Worm (Caenorhabditis elegans): ENCODE results near the gene rps-12.
A peak's percentile ranks its signal among the peaks of the same experiment; 100 is the strongest.

rps-12 gene

ce11 chrIII:5701491-5701890 lies 22.4 kb downstream of the rps-12 start:
- TF ChIP-seq pqm-1 (tag; optimal IDR thresholded peaks at IDR 0.05), result no peak
- TF ChIP-seq nfya-1 (tag; optimal IDR thresholded peaks at IDR 0.05; ENCODE audit: insufficient read depth), result no peak
- no peak for TF ChIP-seq nhr-76 (tag; optimal IDR thresholded peaks at IDR 0.05)
- no peak for TF ChIP-seq nhr-12 (tag; optimal IDR thresholded peaks at IDR 0.05)
- TF ChIP-seq ceh-9 (tag; optimal IDR thresholded peaks at IDR 0.05), result no peak
- no peak for TF ChIP-seq mdl-1 (tag; optimal IDR thresholded peaks at IDR 0.05)
- no peak for TF ChIP-seq sea-2 (GFP tag; optimal IDR thresholded peaks at IDR 0.05)
- TF ChIP-seq nhr-43 (tag; optimal IDR thresholded peaks at IDR 0.05; ENCODE audit: poor library complexity, severe bottlenecking), result no peak
- no peak for TF ChIP-seq zag-1 (tag; optimal IDR thresholded peaks at IDR 0.05)

ce11 chrIII:5705228-5705888 lies 26.3 kb downstream of the rps-12 start, which contains the start of gene swp-1:
TSS of gene swp-1 (minus strand) at chrIII:5705525.
- no peak for TF ChIP-seq elt-2 (tag; optimal IDR thresholded peaks at IDR 0.05)
- TF ChIP-seq R02D3.7 (tag; optimal IDR thresholded peaks at IDR 0.05), result no peak
- no peak for TF ChIP-seq skn-1 (tag; optimal IDR thresholded peaks at IDR 0.05)
- TF ChIP-seq lsy-12 (tag; optimal IDR thresholded peaks at IDR 0.05), result no peak
- no peak for TF ChIP-seq nhr-43 (tag; optimal IDR thresholded peaks at IDR 0.05; ENCODE audit: poor library complexity, severe bottlenecking)
- TF ChIP-seq ztf-11 (tag; optimal IDR thresholded peaks at IDR 0.05), result no peak
- TF ChIP-seq nhr-76 (tag; optimal IDR thresholded peaks at IDR 0.05), result no peak
- TF ChIP-seq sea-2 (GFP tag; optimal IDR thresholded peaks at IDR 0.05), result no peak
- TF ChIP-seq ceh-16 (tag; optimal IDR thresholded peaks at IDR 0.05), result no peak
- TF ChIP-seq ceh-82 (tag; optimal IDR thresholded peaks at IDR 0.05), result no peak
- no peak for TF ChIP-seq elt-3 (tag; optimal IDR thresholded peaks at IDR 0.05)
- no peak for TF ChIP-seq nhr-11 (tag; optimal IDR thresholded peaks at IDR 0.05)
- no peak for TF ChIP-seq elt-1 (tag; optimal IDR thresholded peaks at IDR 0.05)
- TF ChIP-seq nhr-237 (tag; optimal IDR thresholded peaks at IDR 0.05), result no peak
- TF ChIP-seq nhr-77 (tag; optimal IDR thresholded peaks at IDR 0.05), result no peak
- TF ChIP-seq snpc-4 (tag; optimal IDR thresholded peaks at IDR 0.05), result no peak
- TF ChIP-seq egl-27 (tag; optimal IDR thresholded peaks at IDR 0.05), result no peak
- no peak for TF ChIP-seq mml-1 (tag; optimal IDR thresholded peaks at IDR 0.05)
- TF ChIP-seq hmg-11 (tag; optimal IDR thresholded peaks at IDR 0.05), result no peak

ce11 chrIII:5706077-5706627 lies 27.1 kb downstream of the rps-12 start, which contains the start of gene rpl-23:
TSS of gene rpl-23 (minus strand) at chrIII:5706127.
- TF ChIP-seq egl-5 (tag; optimal IDR thresholded peaks at IDR 0.05) (peak; percentile 97), unc-39 (tag; optimal IDR thresholded peaks at IDR 0.05) (no peak), daf-12 (tag; optimal IDR thresholded peaks at IDR 0.05) (no peak), egl-27 (tag; optimal IDR thresholded peaks at IDR 0.05) (peak; percentile 23), eor-1 (tag; optimal IDR thresholded peaks at IDR 0.05) (no peak), lin-15B (tag; optimal IDR thresholded peaks at IDR 0.05) (peak; percentile 93), hmg-11 (tag; optimal IDR thresholded peaks at IDR 0.05) (peak; percentile 77), snpc-4 (tag; optimal IDR thresholded peaks at IDR 0.05) (peak; percentile 84), elt-1 (tag; optimal IDR thresholded peaks at IDR 0.05) (peak; percentile 48), lsy-12 (tag; optimal IDR thresholded peaks at IDR 0.05) (peak; percentile 70), fos-1 (tag; optimal IDR thresholded peaks at IDR 0.05) (peak; percentile 48), nhr-28 (tag; optimal IDR thresholded peaks at IDR 0.05) (no peak), ceh-16 (tag; optimal IDR thresholded peaks at IDR 0.05) (peak; percentile 65), nhr-76 (tag; optimal IDR thresholded peaks at IDR 0.05) (no peak), nhr-43 (tag; optimal IDR thresholded peaks at IDR 0.05; ENCODE audit: poor library complexity, severe bottlenecking) (peak; percentile 58), lin-39 (tag; optimal IDR thresholded peaks at IDR 0.05) (peak; percentile 98), ama-1 (optimal IDR thresholded peaks at IDR 0.05) (peak; percentile 36), nhr-25 (tag; optimal IDR thresholded peaks at IDR 0.05) (peak; percentile 97), zag-1 (tag; optimal IDR thresholded peaks at IDR 0.05) (peak; percentile 7), skn-1 (tag; optimal IDR thresholded peaks at IDR 0.05) (peak; percentile 85), fkh-2 (tag; optimal IDR thresholded peaks at IDR 0.05) (no peak), elt-2 (tag; optimal IDR thresholded peaks at IDR 0.05) (peak; percentile 55), R02D3.7 (tag; optimal IDR thresholded peaks at IDR 0.05) (peak; percentile 99), ztf-11 (tag; optimal IDR thresholded peaks at IDR 0.05) (no peak), fkh-10 (GFP tag; optimal IDR thresholded peaks at IDR 0.05) (peak; percentile 81), elt-3 (tag; optimal IDR thresholded peaks at IDR 0.05) (no peak), mdl-1 (tag; optimal IDR thresholded peaks at IDR 0.05) (no peak), ztf-4 (tag; optimal IDR thresholded peaks at IDR 0.05) (no peak), ceh-9 (tag; optimal IDR thresholded peaks at IDR 0.05) (no peak), nfya-1 (tag; optimal IDR thresholded peaks at IDR 0.05; ENCODE audit: insufficient read depth) (peak; percentile 96), nhr-77 (tag; optimal IDR thresholded peaks at IDR 0.05) (peak; percentile 32), jun-1 (tag; optimal IDR thresholded peaks at IDR 0.05) (peak; percentile 73), nhr-67 (tag; optimal IDR thresholded peaks at IDR 0.05) (no peak), nhr-11 (tag; optimal IDR thresholded peaks at IDR 0.05) (peak; percentile 80), ceh-82 (tag; optimal IDR thresholded peaks at IDR 0.05) (peak; percentile 56), unc-62 (GFP tag; optimal IDR thresholded peaks at IDR 0.05) (no peak), pha-4 (tag; optimal IDR thresholded peaks at IDR 0.05) (peak; percentile 99), sea-2 (GFP tag; optimal IDR thresholded peaks at IDR 0.05) (no peak), nhr-237 (tag; optimal IDR thresholded peaks at IDR 0.05) (no peak), aly-2 (tag; optimal IDR thresholded peaks at IDR 0.05) (no peak), nhr-23 (tag; optimal IDR thresholded peaks at IDR 0.05) (peak; percentile 99), pqm-1 (tag; optimal IDR thresholded peaks at IDR 0.05) (peak; percentile 91), mml-1 (tag; optimal IDR thresholded peaks at IDR 0.05) (no peak)

Data from whole organism, L3 larva.